Fruit fly (Drosophila melanogaster) whole organism, embryonic: Measurements from ENCODE around the gene msopa.
A peak's percentile ranks its signal among the peaks of the same experiment; 100 is the strongest.

Experiments
- Abd-B ChIP-seq: fragments of 200-800 bp; sonication (Bioruptor generic); optimal IDR thresholded peaks from 2 replicates; lab custom pipeline; 2018; ENCODE audit warnings: missing biosample characterization, mild to moderate bottlenecking, missing genetic modification characterization, moderate library complexity
- Adf1 ChIP-seq: fragments of 200-800 bp; sonication (Bioruptor generic); IDR thresholded peaks from 2 replicates; pipeline ENCODE4 v1.3.6; 2022; ENCODE audit warnings: missing biosample characterization, missing genetic modification characterization
- CG11093 ChIP-seq: fragments of 200-800 bp; sonication (Bioruptor generic); IDR thresholded peaks from 3 replicates; pipeline ENCODE4 v1.3.6; 2022; ENCODE audit warnings: missing biosample characterization, missing genetic modification characterization
- CG17612 ChIP-seq: fragments of 200-800 bp; sonication (Bioruptor generic); IDR thresholded peaks from 2 replicates; pipeline ENCODE4 v1.3.6; 2022; ENCODE audit warnings: missing biosample characterization, missing genetic modification characterization
- CG17802 ChIP-seq: fragments of 200-800 bp; sonication (Bioruptor generic); optimal IDR thresholded peaks from 2 replicates; lab custom pipeline; 2018; ENCODE audit warnings: missing biosample characterization, mild to moderate bottlenecking, missing genetic modification characterization, moderate library complexity
- CG17829 ChIP-seq: fragments of 200-800 bp; optimal IDR thresholded peaks from 2 replicates; lab custom pipeline; 2019; ENCODE audit warnings: missing biosample characterization, mild to moderate bottlenecking, missing genetic modification characterization, moderate library complexity
- CG18619 ChIP-seq: fragments of 200-800 bp; sonication (Bioruptor generic); optimal IDR thresholded peaks from 3 replicates; lab custom pipeline; 2017; ENCODE audit warnings: missing biosample characterization, mild to moderate bottlenecking, missing genetic modification characterization
- CG30020 ChIP-seq: fragments of 200-800 bp; optimal IDR thresholded peaks from 2 replicates; lab custom pipeline; 2019; ENCODE audit warnings: missing biosample characterization, mild to moderate bottlenecking, missing genetic modification characterization, moderate library complexity
- CG30431 ChIP-seq: fragments of 200-800 bp; sonication (Bioruptor generic); optimal IDR thresholded peaks from 2 replicates; lab custom pipeline; 2017; ENCODE audit warnings: missing biosample characterization, missing genetic modification characterization
- CG31224 ChIP-seq: fragments of 200-800 bp; sonication (Bioruptor generic); IDR thresholded peaks from 2 replicates; pipeline ENCODE4 v1.3.6; 2022; ENCODE audit warnings: missing biosample characterization, missing genetic modification characterization
- CG31388 ChIP-seq: fragments of 200-800 bp; sonication (Bioruptor generic); optimal IDR thresholded peaks from 2 replicates; lab custom pipeline; 2016; ENCODE audit warnings: missing biosample characterization, missing genetic modification characterization
- CG34376 ChIP-seq: fragments of 200-800 bp; sonication (Bioruptor generic); optimal IDR thresholded peaks from 2 replicates; lab custom pipeline; 2018; ENCODE audit warnings: missing biosample characterization, mild to moderate bottlenecking, missing genetic modification characterization
- CG34422 ChIP-seq: fragments of 200-800 bp; sonication (Bioruptor generic); IDR thresholded peaks from 3 replicates; pipeline ENCODE4 v1.3.6; 2022; ENCODE audit warnings: missing biosample characterization, missing genetic modification characterization
- CG4328 ChIP-seq: fragments of 200-800 bp; sonication (Bioruptor generic); optimal IDR thresholded peaks from 3 replicates; lab custom pipeline; 2017; ENCODE audit warnings: missing biosample characterization, missing genetic modification reagents, missing genetic modification characterization
- CG43689 ChIP-seq: fragments of 200-800 bp; sonication (Bioruptor generic); IDR thresholded peaks from 2 replicates; pipeline ENCODE4 v1.3.6; 2022; ENCODE audit warnings: missing biosample characterization, missing genetic modification characterization
- CG4820 ChIP-seq: fragments of 200-800 bp; sonication (Bioruptor generic); optimal IDR thresholded peaks from 3 replicates; lab custom pipeline; 2016; ENCODE audit warnings: missing biosample characterization, missing genetic modification characterization
- CG6791 ChIP-seq: fragments of 200-800 bp; sonication (Bioruptor generic); IDR thresholded peaks from 3 replicates; pipeline ENCODE4 v1.3.6; 2022; ENCODE audit warnings: missing biosample characterization, missing genetic modification characterization; ENCODE audit not compliant: partially characterized antibody
- CG7357 ChIP-seq: fragments of 200-800 bp; sonication (Bioruptor generic); IDR thresholded peaks from 3 replicates; pipeline ENCODE4 v1.3.6; 2022; ENCODE audit warnings: missing biosample characterization, missing genetic modification characterization
- CG7963 ChIP-seq: fragments of 200-800 bp; sonication (Bioruptor generic); IDR thresholded peaks from 3 replicates; pipeline ENCODE4 v1.3.6; 2022; ENCODE audit warnings: missing biosample characterization, missing genetic modification characterization; ENCODE audit not compliant: partially characterized antibody
- Dip3 ChIP-seq: fragments of 200-800 bp; sonication (Bioruptor generic); optimal IDR thresholded peaks from 3 replicates; lab custom pipeline; 2016; ENCODE audit warnings: missing biosample characterization, missing genetic modification characterization
- Drgx ChIP-seq: fragments of 200-800 bp; sonication (Bioruptor generic); IDR thresholded peaks from 2 replicates; pipeline ENCODE4 v1.3.6; 2022; ENCODE audit warnings: missing biosample characterization, missing genetic modification characterization
- HLHmδ ChIP-seq: fragments of 200-800 bp; sonication (Bioruptor generic); optimal IDR thresholded peaks from 2 replicates; lab custom pipeline; 2018; ENCODE audit warnings: missing biosample characterization, mild to moderate bottlenecking, missing genetic modification characterization, moderate library complexity
- MTF-1 ChIP-seq: fragments of 200-800 bp; sonication (Bioruptor generic); optimal IDR thresholded peaks from 2 replicates; lab custom pipeline; 2018; ENCODE audit warnings: missing biosample characterization, mild to moderate bottlenecking, missing genetic modification characterization, borderline replicate concordance
- Nf-YB ChIP-seq: fragments of 200-800 bp; sonication (Bioruptor generic); optimal IDR thresholded peaks from 3 replicates; lab custom pipeline; 2019; ENCODE audit warnings: missing biosample characterization, mild to moderate bottlenecking, missing genetic modification characterization, moderate library complexity
- Poxn ChIP-seq: fragments of 200-800 bp; sonication (Bioruptor generic); IDR thresholded peaks from 2 replicates; pipeline ENCODE4 v1.3.6; 2022; ENCODE audit warnings: missing biosample characterization, missing genetic modification characterization
- Ptx1 ChIP-seq: fragments of 200-800 bp; sonication (Bioruptor generic); IDR thresholded peaks from 2 replicates; pipeline ENCODE4 v1.3.6; 2022; ENCODE audit warnings: missing biosample characterization, missing genetic modification characterization
- ara ChIP-seq: fragments of 200-800 bp; sonication (Bioruptor generic); IDR thresholded peaks from 2 replicates; pipeline ENCODE4 v1.3.6; 2022; ENCODE audit warnings: missing biosample characterization, missing genetic modification characterization
- bsh ChIP-seq, 2 experiments: fragments of 200-800 bp; sonication (Bioruptor generic); optimal IDR thresholded peaks; 2 replicates each; lab custom pipeline; 2017 to 2018; ENCODE audit warnings: mild to moderate bottlenecking in 2 of 2, missing biosample characterization in 2 of 2, missing genetic modification characterization in 2 of 2, moderate library complexity in 1 of 2
- caup ChIP-seq: fragments of 200-800 bp; sonication (Bioruptor generic); optimal IDR thresholded peaks from 3 replicates; lab custom pipeline; 2017; ENCODE audit warnings: missing biosample characterization, mild to moderate bottlenecking, missing genetic modification characterization, moderate library complexity; ENCODE audit not compliant: severe bottlenecking
- chinmo ChIP-seq: fragments of 200-800 bp; sonication (Bioruptor generic); IDR thresholded peaks from 4 replicates; pipeline ENCODE4 v1.3.6; 2022; ENCODE audit warnings: missing biosample characterization, missing genetic modification characterization; ENCODE audit not compliant: partially characterized antibody
- crp ChIP-seq, 2 experiments: fragments of 200-800 bp; sonication (Bioruptor generic); optimal IDR thresholded peaks; 2 replicates in 1 of 2; 3 replicates in 1 of 2; lab custom pipeline; 2017; ENCODE audit warnings: missing biosample characterization in 2 of 2, missing genetic modification characterization in 2 of 2, mild to moderate bottlenecking in 1 of 2, moderate library complexity in 1 of 2
- dysf ChIP-seq: fragments of 200-800 bp; sonication (Bioruptor generic); IDR thresholded peaks from 3 replicates; pipeline ENCODE4 v1.3.6; 2022; ENCODE audit warnings: missing biosample characterization, missing genetic modification characterization
- en ChIP-seq: fragments of 200-800 bp; sonication (Bioruptor generic); optimal IDR thresholded peaks from 2 replicates; lab custom pipeline; 2016; ENCODE audit warnings: missing biosample characterization, missing genetic modification characterization
- gsb ChIP-seq: fragments of 200-800 bp; sonication (Bioruptor generic); IDR thresholded peaks from 2 replicates; pipeline ENCODE4 v1.3.6; 2022; ENCODE audit warnings: missing biosample characterization, missing genetic modification characterization
- hth ChIP-seq: fragments of >200 bp; optimal IDR thresholded peaks from 2 replicates; lab custom pipeline; 2017; ENCODE audit warnings: inconsistent platforms
- jumu ChIP-seq: fragments of 200-800 bp; sonication (Bioruptor generic); optimal IDR thresholded peaks from 3 replicates; lab custom pipeline; 2016; ENCODE audit warnings: missing biosample characterization, missing genetic modification characterization
- kay ChIP-seq: fragments of 200-800 bp; sonication (Bioruptor generic); optimal IDR thresholded peaks from 2 replicates; lab custom pipeline; 2016; ENCODE audit warnings: missing biosample characterization, missing genetic modification characterization
- klu ChIP-seq: fragments of 200-800 bp; sonication (Bioruptor generic); IDR thresholded peaks from 2 replicates; pipeline ENCODE4 v1.3.6; 2022; ENCODE audit warnings: missing biosample characterization, missing genetic modification characterization
- luna ChIP-seq: fragments of 200-800 bp; sonication (Bioruptor generic); optimal IDR thresholded peaks from 2 replicates; lab custom pipeline; 2016; ENCODE audit warnings: missing biosample characterization, missing genetic modification characterization
- nau ChIP-seq: fragments of 200-800 bp; sonication (Bioruptor generic); optimal IDR thresholded peaks from 3 replicates; lab custom pipeline; 2017; ENCODE audit warnings: missing biosample characterization, mild to moderate bottlenecking, missing genetic modification characterization, missing genetic modification reagents
- nom ChIP-seq: fragments of 200-800 bp; sonication (Bioruptor generic); optimal IDR thresholded peaks from 2 replicates; lab custom pipeline; 2017; ENCODE audit warnings: missing biosample characterization, missing genetic modification characterization, mild to moderate bottlenecking, moderate library complexity, missing genetic modification reagents
- pho ChIP-seq: fragments of 200-800 bp; sonication (Bioruptor generic); optimal IDR thresholded peaks from 2 replicates; lab custom pipeline; 2016; ENCODE audit warnings: missing biosample characterization, missing genetic modification characterization
- pnt ChIP-seq: fragments of 200-800 bp; sonication (Bioruptor generic); optimal IDR thresholded peaks from 3 replicates; lab custom pipeline; 2016; ENCODE audit warnings: missing biosample characterization, missing genetic modification characterization
- run ChIP-seq: fragments of 200-800 bp; sonication (Bioruptor generic); optimal IDR thresholded peaks from 3 replicates; lab custom pipeline; 2018; ENCODE audit warnings: missing biosample characterization, mild to moderate bottlenecking, missing genetic modification characterization
- salm ChIP-seq: fragments of 200-800 bp; sonication (Bioruptor generic); optimal IDR thresholded peaks from 2 replicates; lab custom pipeline; 2018; ENCODE audit warnings: missing biosample characterization, mild to moderate bottlenecking, missing genetic modification characterization
- sd ChIP-seq: fragments of 200-800 bp; sonication (Bioruptor generic); optimal IDR thresholded peaks from 3 replicates; lab custom pipeline; 2018; ENCODE audit warnings: missing biosample characterization, mild to moderate bottlenecking, missing genetic modification characterization, moderate library complexity
- tap ChIP-seq: fragments of 200-800 bp; optimal IDR thresholded peaks from 3 replicates; lab custom pipeline; 2019; ENCODE audit warnings: missing biosample characterization, mild to moderate bottlenecking, missing genetic modification characterization, moderate library complexity
- wek ChIP-seq: fragments of 200-800 bp; sonication (Bioruptor generic); optimal IDR thresholded peaks from 3 replicates; lab custom pipeline; 2018; ENCODE audit warnings: missing biosample characterization, mild to moderate bottlenecking, missing genetic modification characterization, moderate library complexity
- zen2 ChIP-seq: fragments of 200-800 bp; sonication (Bioruptor generic); IDR thresholded peaks from 3 replicates; pipeline ENCODE4 v1.3.6; 2022; ENCODE audit warnings: missing biosample characterization, missing genetic modification characterization; ENCODE audit not compliant: partially characterized antibody
- zf30C ChIP-seq: fragments of 200-800 bp; sonication (Bioruptor generic); optimal IDR thresholded peaks from 3 replicates; lab custom pipeline; 2018; ENCODE audit warnings: missing biosample characterization, mild to moderate bottlenecking, missing genetic modification characterization

The msopa gene

dm6 chr3L:22074347-22074971 is 8.1 kb upstream of the msopa start, which contains the start of gene CG7133 (continued):
- TF ChIP-seq salm (tag; lab: Kevin White, UChicago): no peak
- no peak for TF ChIP-seq CG4328 (GFP tag; lab: Kevin White, UChicago)
- TF ChIP-seq HLHmδ (GFP tag; lab: Kevin White, UChicago): no peak
- TF ChIP-seq caup: no peak
- no peak for TF ChIP-seq CG17829
- no peak for TF ChIP-seq CG34422
- TF ChIP-seq hth (lab: Kevin White, UChicago): no peak
- TF ChIP-seq bsh (GFP tag; optimal IDR thresholded peaks at IDR 0.05; lab: Kevin White, UChicago): no peak
- TF ChIP-seq Drgx (GFP tag; lab: Robert Waterston, UW): no peak
- no peak for TF ChIP-seq Poxn (GFP tag; lab: Robert Waterston, UW)
- peak; percentile 66 for TF ChIP-seq CG30020
- TF ChIP-seq nom: no peak
- no peak for TF ChIP-seq kay (GFP tag; lab: Kevin White, UChicago)
- no peak for TF ChIP-seq luna (GFP tag; lab: Kevin White, UChicago)
- no peak for TF ChIP-seq MTF-1
- no peak for TF ChIP-seq ara
- no peak for TF ChIP-seq Ptx1 (GFP tag; lab: Robert Waterston, UW)
- TF ChIP-seq dysf: no peak
- TF ChIP-seq CG17612: no peak
- TF ChIP-seq crp (GFP tag; optimal IDR thresholded peaks at IDR 0.05; lab: Kevin White, UChicago): no peak
- TF ChIP-seq gsb: no peak
- no peak for TF ChIP-seq jumu (GFP tag; lab: Kevin White, UChicago)
- no peak for TF ChIP-seq Dip3 (GFP tag; lab: Kevin White, UChicago)
- TF ChIP-seq CG31224 (GFP tag; lab: Robert Waterston, UW): no peak
- TF ChIP-seq pnt: no peak
- no peak for TF ChIP-seq CG18619 (GFP tag; lab: Kevin White, UChicago)
- no peak for TF ChIP-seq nau
- TF ChIP-seq CG7963 (GFP tag; lab: Robert Waterston, UW): peak; percentile 78
- peak; percentile 71; the same call in 1 of the 4 replicates for TF ChIP-seq chinmo (GFP tag; lab: Robert Waterston, UW)
- TF ChIP-seq klu: no peak
- TF ChIP-seq CG6791 (GFP tag; lab: Robert Waterston, UW): peak; percentile 88
- TF ChIP-seq zen2: peak; percentile 91
- no peak for TF ChIP-seq Abd-B
- TF ChIP-seq tap (tag; lab: Kevin White, UChicago): no peak
- TF ChIP-seq Adf1 (GFP tag; lab: Robert Waterston, UW): no peak
- TF ChIP-seq CG30431 (GFP tag; lab: Kevin White, UChicago): no peak
- peak; percentile 27 for TF ChIP-seq pho
- no peak for TF ChIP-seq CG4820 (GFP tag; lab: Kevin White, UChicago)
- TF ChIP-seq zf30C (GFP tag; lab: Kevin White, UChicago): no peak
- no peak for TF ChIP-seq CG43689 (GFP tag; lab: Robert Waterston, UW)
- TF ChIP-seq CG34376 (GFP tag; lab: Kevin White, UChicago): peak; percentile 35
- no peak for TF ChIP-seq en (GFP tag; lab: Kevin White, UChicago)
- TF ChIP-seq sd (tag; lab: Kevin White, UChicago): no peak
- TF ChIP-seq wek: no peak
- no peak for TF ChIP-seq CG31388 (GFP tag; lab: Kevin White, UChicago)
- no peak for TF ChIP-seq run
- TF ChIP-seq Nf-YB: no peak
- TF ChIP-seq CG7357 (GFP tag; lab: Robert Waterston, UW): no peak
- peak; percentile 3 for TF ChIP-seq CG17802
- TF ChIP-seq CG11093 (GFP tag; lab: Robert Waterston, UW): no peak
